Worm (Caenorhabditis elegans) whole organism, L4/young adult: ENCODE data around the gene Y37D8A.16.

Experiments
- W03F9.2 ChIP-seq: fragments of 150-350 bp; optimal IDR thresholded peaks from 2 replicates; lab custom pipeline; 2014; ENCODE audit warnings: missing biosample characterization, missing genetic modification characterization
- dao-5 ChIP-seq: sonication (generic microtip); optimal IDR thresholded peaks from 2 replicates; lab custom pipeline; 2016; ENCODE audit warnings: missing genotype, missing genetic modification characterization, moderate library complexity, missing compliant biosample characterization
- him-1 ChIP-seq: sonication (generic microtip); optimal IDR thresholded peaks from 2 replicates; lab custom pipeline; 2016; ENCODE audit warnings: missing genotype, missing genetic modification reagents, missing genetic modification characterization, missing compliant biosample characterization

Y37D8A.16 gene

ce11 chrIII:12918575-12918974 is at the start of gene Y37D8A.16:
Gene Y37D8A.16, minus strand, starts transcription at chrIII:12918675.
- TF ChIP-seq him-1 (tag; lab: Kevin White, UChicago) (no peak), dao-5 (tag; lab: Kevin White, UChicago) (no peak)

DNA sequence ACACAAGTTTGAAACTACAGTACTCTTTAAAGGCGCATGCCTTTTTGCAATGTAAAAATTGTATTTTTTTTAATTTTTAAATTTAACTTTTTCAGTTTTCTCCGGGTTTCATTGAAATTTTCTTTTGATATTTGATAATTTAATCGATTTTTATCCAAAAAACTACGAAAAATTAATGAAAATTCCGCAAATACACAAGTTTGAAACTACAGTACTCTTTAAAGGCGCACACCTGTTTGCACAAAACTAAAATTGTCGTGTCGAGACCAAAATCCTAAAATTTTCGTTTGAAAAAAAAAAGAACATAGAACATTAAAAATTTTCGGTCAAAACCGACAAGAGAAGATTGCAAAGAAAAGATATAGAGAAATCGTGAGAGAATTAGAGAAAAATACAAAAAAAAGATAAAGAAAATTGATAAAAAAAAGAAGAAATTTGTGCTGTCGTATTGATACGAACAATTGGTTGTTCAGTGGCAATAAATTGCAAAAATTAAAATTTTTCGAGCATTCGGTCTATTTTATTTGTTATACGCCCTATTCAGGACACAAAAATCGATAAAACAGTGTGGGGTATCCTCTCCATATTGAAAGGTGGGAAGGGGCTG is 49.1 kb upstream of the Y37D8A.16 start:
- TF ChIP-seq dao-5 (tag; lab: Kevin White, UChicago): no peak
- TF ChIP-seq W03F9.2: no peak
- no peak for TF ChIP-seq him-1 (tag; lab: Kevin White, UChicago)

- TF ChIP-seq dao-5 (tag; lab: Kevin White, UChicago) (no peak), W03F9.2 (no peak), him-1 (tag; lab: Kevin White, UChicago) (no peak)
These were observed 48.4 kb upstream of the Y37D8A.16 start, which contains the start of gene ttm-1 for ce11 chrIII:12966895-12967294. Gene ttm-1, minus strand, starts transcription at chrIII:12966995.

DNA sequence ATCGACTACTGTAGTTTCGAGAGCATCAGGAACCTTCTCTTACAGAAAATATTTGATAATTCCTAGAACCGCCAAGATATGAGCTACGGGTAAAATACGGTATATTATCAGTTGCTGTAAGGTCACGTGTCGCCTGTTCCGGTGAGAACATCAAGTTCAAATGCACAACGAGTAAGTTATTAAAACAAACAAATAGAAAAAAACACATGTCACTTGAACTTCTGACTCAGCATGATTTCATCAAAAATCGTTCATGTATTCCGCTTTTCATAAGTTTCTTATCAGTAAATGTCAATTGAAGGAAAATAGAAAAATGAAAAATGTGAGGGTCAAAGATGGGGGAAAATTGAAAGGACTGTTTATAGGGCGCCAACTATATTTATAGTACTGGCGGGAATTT is 42.2 kb upstream of the Y37D8A.16 start:
- TF ChIP-seq dao-5 (tag; lab: Kevin White, UChicago) (no peak), him-1 (tag; lab: Kevin White, UChicago) (no peak), W03F9.2 (no peak)

DNA sequence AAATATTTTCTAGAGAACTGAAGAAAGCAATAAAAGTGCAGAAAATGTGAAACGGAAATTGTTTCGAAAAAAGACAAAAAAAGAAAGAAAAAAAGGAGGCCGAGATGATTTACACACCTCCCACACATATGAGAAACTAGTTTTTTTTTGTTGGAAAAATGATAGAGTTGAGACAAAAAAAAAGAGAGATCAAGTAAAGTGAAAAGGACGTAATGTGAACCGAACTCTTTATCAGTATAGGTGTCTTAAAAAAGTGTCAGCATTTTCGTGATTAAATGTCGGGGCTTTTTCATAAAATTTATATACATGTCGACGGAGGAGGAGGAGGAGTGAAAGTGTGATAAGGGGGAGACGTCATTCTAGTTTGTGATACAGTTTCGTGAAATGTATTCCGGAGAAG is 40.8 kb upstream of the Y37D8A.16 start:
- TF ChIP-seq him-1 (tag; lab: Kevin White, UChicago): no peak
- no peak for TF ChIP-seq dao-5 (tag; lab: Kevin White, UChicago)
- TF ChIP-seq W03F9.2: no peak

ce11 chrIII:12952615-12953014 is 34.1 kb upstream of the Y37D8A.16 start:
- TF ChIP-seq dao-5 (tag; lab: Kevin White, UChicago): no peak

DNA sequence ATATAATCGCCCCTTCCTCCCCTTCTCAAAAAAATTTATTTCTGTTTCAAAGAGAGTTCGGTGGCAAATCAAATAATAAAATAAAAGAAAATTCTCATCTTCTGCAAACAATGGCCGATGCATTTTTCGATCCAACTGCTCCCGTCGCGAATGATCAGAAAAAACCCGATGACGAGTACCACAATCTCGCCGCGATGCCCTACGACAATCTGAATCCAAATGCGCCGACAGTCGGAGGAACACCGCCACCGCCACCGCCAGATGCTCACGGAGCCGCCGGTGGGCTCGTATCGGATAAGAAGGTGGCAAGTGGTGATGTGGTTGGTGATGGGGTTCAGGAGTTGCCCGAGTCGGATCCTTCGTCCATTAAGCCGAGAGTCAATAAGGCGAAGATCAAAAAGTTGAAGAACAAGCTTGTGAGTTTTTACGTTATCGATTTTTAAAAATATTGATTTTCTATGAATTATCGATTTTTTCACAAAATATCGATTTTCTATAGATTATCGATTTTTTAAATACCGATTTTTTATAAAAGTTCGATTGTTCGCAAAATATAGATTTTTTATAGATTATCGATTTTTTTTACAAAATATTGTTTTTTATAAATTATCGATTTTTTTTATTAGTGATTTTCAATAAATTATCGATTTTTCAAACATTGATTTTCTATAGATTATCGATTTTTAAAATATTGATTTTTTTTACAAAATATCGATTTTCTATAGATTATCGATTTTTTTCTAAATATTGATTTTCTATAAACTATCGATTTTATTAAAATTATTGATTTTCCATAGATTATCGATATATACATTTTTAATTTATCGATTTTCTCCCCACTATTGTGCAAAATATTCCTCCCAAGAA is 33.1 kb upstream of the Y37D8A.16 start, which contains the start of gene Y39E4A.1:
Gene Y39E4A.1 (plus strand): TSS at position 51 of the 867 bp plus-strand sequence.
- no peak for TF ChIP-seq W03F9.2
- TF ChIP-seq dao-5 (tag; lab: Kevin White, UChicago): no peak
- TF ChIP-seq him-1 (tag; lab: Kevin White, UChicago): no peak

- TF ChIP-seq dao-5 (tag; lab: Kevin White, UChicago) (no peak), W03F9.2 (no peak), him-1 (tag; lab: Kevin White, UChicago) (no peak)
These were observed 26.6 kb upstream of the Y37D8A.16 start for ce11 chrIII:12945072-12945471.

DNA sequence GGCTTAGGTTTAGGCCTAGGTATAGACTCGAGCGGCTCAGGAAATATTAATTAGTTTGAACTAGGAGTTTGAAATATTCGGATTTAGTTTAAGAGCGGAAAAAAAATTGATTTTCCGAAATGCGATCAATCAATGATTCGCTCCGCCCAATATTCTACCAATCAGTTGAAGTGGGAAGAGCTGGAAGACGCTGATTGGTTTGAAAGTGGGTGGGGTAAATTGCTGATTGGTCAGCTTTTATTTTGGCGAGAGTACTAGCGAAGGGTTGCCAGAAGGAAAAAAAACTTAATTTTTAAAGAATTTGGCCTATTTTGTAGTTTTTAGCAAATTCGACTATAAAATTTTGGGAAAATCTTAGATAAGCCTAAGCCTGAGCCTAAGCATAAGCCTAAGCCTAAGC is 25.6 kb upstream of the Y37D8A.16 start:
- TF ChIP-seq dao-5 (tag; lab: Kevin White, UChicago): no peak
- no peak for TF ChIP-seq W03F9.2
- TF ChIP-seq him-1 (tag; lab: Kevin White, UChicago): no peak

- no peak for TF ChIP-seq him-1 (tag; lab: Kevin White, UChicago)
- no peak for TF ChIP-seq dao-5 (tag; lab: Kevin White, UChicago)
These were observed 23.8 kb upstream of the Y37D8A.16 start, which contains the start of gene unc-25 for ce11 chrIII:12942307-12942706. Gene unc-25, plus strand, starts transcription at chrIII:12942651.

ce11 chrIII:12934417-12934816 is 15.9 kb upstream of the Y37D8A.16 start, which contains the start of gene epg-3:
Gene epg-3, plus strand, starts transcription at chrIII:12934717.
- no peak for TF ChIP-seq dao-5 (tag; lab: Kevin White, UChicago)
- TF ChIP-seq W03F9.2: no peak
- TF ChIP-seq him-1 (tag; lab: Kevin White, UChicago): no peak

DNA sequence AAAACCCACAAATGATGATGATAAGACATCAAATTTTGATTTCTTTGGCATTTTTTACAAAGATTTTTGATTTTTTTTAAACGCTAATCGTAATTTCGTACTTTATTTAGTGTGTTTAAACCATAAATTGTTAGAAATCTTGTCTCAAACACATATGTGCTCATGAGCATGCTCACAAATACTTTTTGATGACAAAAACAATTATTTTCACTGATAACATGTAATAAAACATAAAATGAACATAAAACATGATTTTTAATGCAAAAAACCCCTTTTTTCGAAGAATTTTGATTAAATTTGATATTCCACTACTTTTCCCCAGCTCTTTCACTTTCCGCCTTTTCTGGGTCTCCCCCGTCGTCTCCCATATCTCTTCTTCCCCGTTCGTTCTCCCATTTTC is 14.3 kb upstream of the Y37D8A.16 start:
- TF ChIP-seq dao-5 (tag; lab: Kevin White, UChicago) (no peak), W03F9.2 (no peak), him-1 (tag; lab: Kevin White, UChicago) (no peak)

ce11 chrIII:12931786-12932427 is 13.4 kb upstream of the Y37D8A.16 start, which contains the start of gene rbm-7:
Gene rbm-7, minus strand, starts transcription at chrIII:12931867.
- TF ChIP-seq him-1 (tag; lab: Kevin White, UChicago) (no peak), dao-5 (tag; lab: Kevin White, UChicago) (no peak), W03F9.2 (peak; percentile 65)

DNA sequence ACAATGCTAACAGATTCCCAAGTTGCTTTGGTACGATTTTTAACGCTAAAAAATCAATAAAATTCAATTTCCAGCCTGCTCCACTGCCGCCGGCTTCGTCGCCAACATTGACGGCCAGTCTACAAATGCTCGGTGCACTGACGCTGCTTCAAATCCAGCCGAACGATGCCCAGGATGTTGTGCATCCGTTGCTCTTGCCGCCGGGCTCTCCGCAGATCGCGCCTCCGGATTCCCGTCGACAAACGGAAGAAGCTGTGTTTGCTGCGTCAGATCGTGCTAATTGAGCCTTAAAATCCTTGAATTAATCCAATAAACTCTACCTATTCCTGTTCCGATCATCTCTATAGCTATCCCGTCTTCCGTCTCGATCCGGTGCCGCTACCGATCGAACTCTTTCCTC is 12.6 kb upstream of the Y37D8A.16 start:
- TF ChIP-seq him-1 (tag; lab: Kevin White, UChicago) (no peak), W03F9.2 (no peak), dao-5 (tag; lab: Kevin White, UChicago) (no peak)
